Worm (Caenorhabditis elegans): ENCODE measurements around the gene srsx-7.
A peak's percentile ranks its signal among the peaks of the same experiment; 100 is the strongest.

DNA sequence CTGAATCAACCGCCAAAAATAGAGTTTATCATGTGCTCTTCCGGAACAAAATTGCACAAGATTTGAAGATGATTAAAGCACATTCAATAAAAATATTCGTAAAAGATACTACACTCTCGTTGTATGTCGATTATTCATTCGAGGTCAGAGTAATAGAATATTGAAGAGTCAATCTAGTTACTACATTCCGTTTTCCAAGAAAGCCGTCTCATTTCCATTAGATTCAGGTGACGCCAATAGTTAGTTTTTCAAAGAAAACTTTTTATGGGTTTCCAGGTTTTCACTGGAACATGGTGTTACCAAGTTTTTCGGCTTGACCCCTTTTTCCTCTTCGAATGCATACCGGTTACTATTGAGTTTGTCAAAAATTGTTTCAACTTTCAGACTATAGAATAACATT, 44.9 kb downstream of the srsx-7 start:
- TF ChIP-seq aha-1 (tag; optimal IDR thresholded peaks at IDR 0.05), result no peak
- TF ChIP-seq zag-1 (tag; optimal IDR thresholded peaks at IDR 0.05), result no peak
- TF ChIP-seq alr-1 (tag; optimal IDR thresholded peaks at IDR 0.05; ENCODE audit: borderline replicate concordance), result no peak
- TF ChIP-seq nhr-19 (GFP tag; conservative IDR thresholded peaks at IDR 0.05), result no peak
- no peak for TF ChIP-seq mab-9 (GFP tag; IDR thresholded peaks at IDR 0.05)
- no peak for TF ChIP-seq elt-2 (tag; optimal IDR thresholded peaks at IDR 0.05)
- TF ChIP-seq hpl-2 (GFP tag; optimal IDR thresholded peaks at IDR 0.05), result no peak
- TF ChIP-seq isw-1 (GFP tag; IDR thresholded peaks at IDR 0.05), result no peak
- TF ChIP-seq fkh-8 (tag; optimal IDR thresholded peaks at IDR 0.05), result peak; percentile 77
- TF ChIP-seq nhr-76 (tag; optimal IDR thresholded peaks at IDR 0.05), result no peak
- TF ChIP-seq xbp-1 (tag; optimal IDR thresholded peaks at IDR 0.05), result no peak
